Worm (Caenorhabditis elegans) whole organism, L3 larva: ENCODE measurements around the gene nhr-27.

ENCODE experiments used
- ama-1 ChIP-seq: fragments of 150-350 bp; optimal IDR thresholded peaks from 2 replicates; lab custom pipeline; 2018
- ceh-82 ChIP-seq: fragments of 150-350 bp; optimal IDR thresholded peaks from 2 replicates; lab custom pipeline; 2014; ENCODE audit warnings: missing biosample characterization, missing genetic modification characterization
- ceh-9 ChIP-seq: sonication (generic microtip); optimal IDR thresholded peaks from 2 replicates; lab custom pipeline; 2018; ENCODE audit warnings: missing biosample characterization, missing genetic modification characterization
- daf-12 ChIP-seq: fragments of 150-350 bp; optimal IDR thresholded peaks from 2 replicates; lab custom pipeline; 2014; ENCODE audit warnings: missing biosample characterization, missing genetic modification reagents, missing genetic modification characterization
- egl-27 ChIP-seq: sonication (generic microtip); optimal IDR thresholded peaks from 4 replicates; lab custom pipeline; 2017; ENCODE audit warnings: missing biosample characterization, missing genetic modification reagents, missing genetic modification characterization
- elt-2 ChIP-seq: sonication (generic microtip); optimal IDR thresholded peaks from 2 replicates; lab custom pipeline; 2016; ENCODE audit warnings: missing genetic modification reagents, mild to moderate bottlenecking, missing genetic modification characterization, missing compliant biosample characterization
- elt-3 ChIP-seq, 3 experiments: fragments of 150-350 bp in 1 of 3; sonication (generic microtip) in 2 of 3; optimal IDR thresholded peaks; 2 replicates in 2 of 3; 4 replicates in 1 of 3; lab custom pipeline; 2014 to 2017; ENCODE audit warnings: missing biosample characterization in 3 of 3, missing genetic modification characterization in 3 of 3
- eor-1 ChIP-seq, 2 experiments: fragments of 150-350 bp; optimal IDR thresholded peaks; 2 replicates each; lab custom pipeline; 2014 to 2018; ENCODE audit warnings: missing biosample characterization in 2 of 2, missing genetic modification characterization in 2 of 2
- fkh-10 ChIP-seq: sonication (generic microtip); optimal IDR thresholded peaks from 2 replicates; lab custom pipeline; 2017; ENCODE audit warnings: missing biosample characterization, missing genetic modification reagents, missing genetic modification characterization
- fkh-2 ChIP-seq: fragments of 150-350 bp; optimal IDR thresholded peaks from 2 replicates; lab custom pipeline; 2014; ENCODE audit warnings: missing biosample characterization, missing genetic modification reagents, missing genetic modification characterization
- jun-1 ChIP-seq: fragments of 150-350 bp; optimal IDR thresholded peaks from 2 replicates; lab custom pipeline; 2014; ENCODE audit warnings: missing biosample characterization, missing genetic modification reagents, missing genetic modification characterization
- lin-15B ChIP-seq: fragments of 150-350 bp; optimal IDR thresholded peaks from 2 replicates; lab custom pipeline; 2014; ENCODE audit warnings: missing biosample characterization, missing genetic modification characterization
- lin-39 ChIP-seq: fragments of 150-350 bp; optimal IDR thresholded peaks from 2 replicates; lab custom pipeline; 2018; ENCODE audit warnings: missing biosample characterization, missing genetic modification reagents, missing genetic modification characterization
- lsy-12 ChIP-seq: sonication (generic microtip); optimal IDR thresholded peaks from 2 replicates; lab custom pipeline; 2016; ENCODE audit warnings: mild to moderate bottlenecking, missing genetic modification characterization, missing compliant biosample characterization
- mdl-1 ChIP-seq: fragments of 150-350 bp; optimal IDR thresholded peaks from 2 replicates; lab custom pipeline; 2014; ENCODE audit warnings: missing biosample characterization, missing genetic modification characterization
- nfya-1 ChIP-seq: sonication (generic microtip); optimal IDR thresholded peaks from 2 replicates; lab custom pipeline; 2017; ENCODE audit warnings: missing genetic modification characterization, mild to moderate bottlenecking, missing compliant biosample characterization, antibody characterized with exemption, moderate library complexity; ENCODE audit not compliant: insufficient read depth
- nhr-11 ChIP-seq: fragments of 150-350 bp; optimal IDR thresholded peaks from 2 replicates; lab custom pipeline; 2014; ENCODE audit warnings: missing biosample characterization, missing genetic modification characterization
- nhr-12 ChIP-seq: fragments of 150-350 bp; optimal IDR thresholded peaks from 2 replicates; lab custom pipeline; 2014; ENCODE audit warnings: missing biosample characterization, missing genetic modification characterization
- nhr-23 ChIP-seq: fragments of 150-350 bp; optimal IDR thresholded peaks from 2 replicates; lab custom pipeline; 2014; ENCODE audit warnings: missing biosample characterization, missing genetic modification reagents, missing genetic modification characterization
- nhr-237 ChIP-seq: fragments of 150-350 bp; optimal IDR thresholded peaks from 2 replicates; lab custom pipeline; 2014; ENCODE audit warnings: missing biosample characterization, missing genetic modification characterization
- nhr-25 ChIP-seq: sonication (generic microtip); optimal IDR thresholded peaks from 2 replicates; lab custom pipeline; 2017; ENCODE audit warnings: missing biosample characterization, missing genetic modification characterization
- nhr-28 ChIP-seq: fragments of 150-350 bp; optimal IDR thresholded peaks from 2 replicates; lab custom pipeline; 2014; ENCODE audit warnings: missing biosample characterization, missing genetic modification characterization
- nhr-43 ChIP-seq: sonication (generic microtip); optimal IDR thresholded peaks from 2 replicates; lab custom pipeline; 2016; ENCODE audit warnings: mild to moderate bottlenecking, missing genetic modification characterization, missing compliant biosample characterization; ENCODE audit not compliant: poor library complexity, severe bottlenecking
- nhr-67 ChIP-seq: fragments of 150-350 bp; optimal IDR thresholded peaks from 2 replicates; lab custom pipeline; 2014; ENCODE audit warnings: missing biosample characterization, missing genetic modification characterization
- pha-4 ChIP-seq: fragments of 150-350 bp; optimal IDR thresholded peaks from 2 replicates; lab custom pipeline; 2014; ENCODE audit warnings: missing biosample characterization, missing genetic modification reagents, missing genetic modification characterization
- sea-2 ChIP-seq: fragments of 150-350 bp; sonication (generic microtip); optimal IDR thresholded peaks from 4 replicates; lab custom pipeline; 2014; ENCODE audit warnings: missing biosample characterization, missing genetic modification reagents, missing genetic modification characterization
- skn-1 ChIP-seq: fragments of 150-350 bp; optimal IDR thresholded peaks from 2 replicates; lab custom pipeline; 2014; ENCODE audit warnings: missing biosample characterization, missing genetic modification characterization
- snpc-4 ChIP-seq: fragments of 150-350 bp; optimal IDR thresholded peaks from 2 replicates; lab custom pipeline; 2014; ENCODE audit warnings: missing biosample characterization, missing genetic modification characterization
- tbx-2 ChIP-seq: sonication (generic microtip); optimal IDR thresholded peaks from 2 replicates; lab custom pipeline; 2016; ENCODE audit warnings: mild to moderate bottlenecking, missing genetic modification characterization, missing compliant biosample characterization
- unc-62 ChIP-seq: fragments of 150-350 bp; sonication (generic microtip); optimal IDR thresholded peaks from 4 replicates; lab custom pipeline; 2014; ENCODE audit warnings: missing biosample characterization, missing genetic modification reagents, missing genetic modification characterization
- ztf-11 ChIP-seq: fragments of 150-350 bp; optimal IDR thresholded peaks from 2 replicates; lab custom pipeline; 2014; ENCODE audit warnings: missing biosample characterization, missing genetic modification characterization

nhr-27 gene

DNA sequence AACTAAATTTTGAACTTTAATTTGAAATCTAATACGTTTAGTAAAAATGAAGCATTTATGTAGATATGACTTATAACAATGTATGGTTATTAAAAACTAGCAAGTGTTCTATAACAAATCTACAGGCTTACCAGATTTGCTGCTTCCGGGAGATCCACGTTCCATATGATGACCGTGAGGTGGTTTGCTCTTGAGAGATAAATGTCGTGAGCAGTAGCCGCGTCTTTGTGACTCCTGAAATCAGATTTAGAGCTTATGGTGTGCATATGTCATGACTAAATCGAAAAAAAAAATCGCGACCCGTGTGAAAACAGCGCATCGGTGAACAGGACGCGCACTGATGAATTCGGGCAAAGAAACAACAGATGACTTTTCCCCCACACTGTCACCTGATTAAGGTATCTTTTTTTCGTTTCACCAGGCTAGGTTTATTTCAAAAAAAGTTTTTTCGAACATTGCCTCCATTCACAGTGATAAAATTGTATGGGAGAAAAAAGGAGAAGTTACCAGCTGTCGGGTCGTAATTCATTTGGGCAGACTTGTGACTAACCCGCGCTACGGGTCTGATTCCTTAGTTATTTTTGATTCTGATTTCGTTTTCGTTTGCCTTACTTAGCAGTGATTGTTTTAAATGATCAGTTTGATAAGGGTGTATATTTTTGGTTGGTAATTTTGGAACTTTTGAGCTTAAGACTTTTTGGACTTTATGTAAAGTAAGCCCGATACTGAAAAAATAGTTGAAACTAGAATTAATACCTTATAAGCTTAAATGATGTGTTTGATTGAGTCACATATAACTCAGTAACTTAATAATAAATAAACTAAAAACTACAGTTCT is at the start of gene nhr-27:
Gene nhr-27, minus strand, starts transcription at position 234 of the 838 bp plus-strand sequence.
- no peak for TF ChIP-seq nhr-12 (tag; lab: Kevin White, UChicago)
- no peak for TF ChIP-seq unc-62 (GFP tag; lab: Kevin White, UChicago)
- TF ChIP-seq egl-27 (tag; lab: Kevin White, UChicago), result no peak
- no peak for TF ChIP-seq snpc-4 (tag; lab: Kevin White, UChicago)
- no peak for TF ChIP-seq nhr-23 (tag; lab: Kevin White, UChicago)
- no peak for TF ChIP-seq ama-1 (lab: Kevin White, UChicago)
- TF ChIP-seq ceh-82 (tag; lab: Kevin White, UChicago), result no peak

DNA sequence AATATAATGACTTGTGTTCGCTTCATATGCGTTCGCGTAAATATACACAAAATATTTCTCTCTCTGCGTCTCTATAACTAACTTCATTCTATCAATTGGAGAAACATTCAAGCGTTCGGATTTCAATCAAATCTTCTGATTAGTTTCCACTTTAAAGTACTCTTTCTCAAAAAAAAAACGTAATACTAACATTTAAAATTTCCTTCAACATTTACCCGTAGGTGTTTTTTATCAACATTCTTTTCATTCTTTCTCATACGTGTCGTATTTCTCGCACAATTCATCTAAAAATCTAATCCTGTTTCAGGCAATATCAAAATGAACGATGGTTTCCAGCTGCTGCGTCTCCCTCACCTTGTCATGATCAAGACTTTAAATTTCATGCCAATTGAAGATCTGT is 49.6 kb upstream of the nhr-27 start, which contains the start of gene T14G8.2:
Gene T14G8.2, plus strand, starts transcription at position 301 of the 400 bp plus-strand sequence.
- TF ChIP-seq snpc-4 (tag; lab: Kevin White, UChicago) (no peak), lsy-12 (no peak), mdl-1 (tag; lab: Kevin White, UChicago) (no peak), nhr-67 (tag; lab: Kevin White, UChicago) (no peak), egl-27 (tag; lab: Kevin White, UChicago) (no peak), elt-3 (tag; optimal IDR thresholded peaks at IDR 0.05; lab: Kevin White, UChicago) (no peak), lin-39 (tag; lab: Kevin White, UChicago) (no peak), fkh-2 (tag; lab: Kevin White, UChicago) (no peak), skn-1 (no peak), daf-12 (no peak), ztf-11 (tag; lab: Kevin White, UChicago) (no peak), nhr-11 (tag; lab: Kevin White, UChicago) (no peak), tbx-2 (no peak), nfya-1 (tag; lab: Kevin White, UChicago) (no peak), nhr-28 (no peak), nhr-43 (tag; lab: Kevin White, UChicago) (no peak), nhr-25 (tag; lab: Kevin White, UChicago) (no peak)

ce11 chrX:12854680-12855079 is 46.6 kb upstream of the nhr-27 start:
- TF ChIP-seq lin-39 (tag; lab: Kevin White, UChicago) (peak; percentile 3), mdl-1 (tag; lab: Kevin White, UChicago) (no peak), ceh-9 (tag; lab: Kevin White, UChicago) (no peak)

- TF ChIP-seq nhr-237 (tag; lab: Kevin White, UChicago) (no peak), fkh-10 (GFP tag; lab: Kevin White, UChicago) (no peak), jun-1 (tag; lab: Kevin White, UChicago) (no peak), eor-1 (tag; optimal IDR thresholded peaks at IDR 0.05; lab: Kevin White, UChicago) (no peak), ceh-82 (tag; lab: Kevin White, UChicago) (no peak)
Observed at ce11 chrX:12854135-12854534, 46.0 kb upstream of the nhr-27 start.

DNA sequence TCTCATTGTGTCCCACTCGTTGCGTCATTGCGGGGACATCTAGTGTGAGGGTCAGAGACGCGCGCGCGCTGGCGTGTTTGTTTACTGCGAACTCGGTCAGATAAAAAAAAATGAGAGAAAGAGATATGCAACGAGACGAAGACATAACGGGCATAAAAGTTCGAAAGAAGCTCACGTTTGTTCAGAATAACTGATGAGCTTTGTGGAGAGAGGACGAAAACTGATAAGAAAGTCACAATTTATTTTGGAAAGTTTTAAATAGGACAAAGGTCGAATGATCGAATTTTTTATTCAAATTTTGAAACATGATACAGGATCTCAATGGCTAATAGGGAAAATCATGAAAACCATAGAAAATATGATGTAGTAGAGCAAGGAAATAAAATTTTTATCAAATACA is 45.0 kb upstream of the nhr-27 start:
- no peak for TF ChIP-seq nhr-12 (tag; lab: Kevin White, UChicago)
- TF ChIP-seq ceh-9 (tag; lab: Kevin White, UChicago), result no peak
- TF ChIP-seq pha-4 (tag; lab: Kevin White, UChicago), result peak; percentile 40
- TF ChIP-seq lin-39 (tag; lab: Kevin White, UChicago), result peak; percentile 8
- TF ChIP-seq elt-2 (tag; lab: Kevin White, UChicago), result peak; percentile 45
- no peak for TF ChIP-seq snpc-4 (tag; lab: Kevin White, UChicago)
- peak; percentile 33 for TF ChIP-seq nhr-23 (tag; lab: Kevin White, UChicago)
- TF ChIP-seq sea-2 (GFP tag; lab: Kevin White, UChicago), result no peak
- no peak for TF ChIP-seq mdl-1 (tag; lab: Kevin White, UChicago)
- TF ChIP-seq lin-15B (tag; lab: Kevin White, UChicago), result no peak
- no peak for TF ChIP-seq nhr-43 (tag; lab: Kevin White, UChicago)
- no peak for TF ChIP-seq ztf-11 (tag; lab: Kevin White, UChicago)
- TF ChIP-seq nfya-1 (tag; lab: Kevin White, UChicago), result peak; percentile 23
